Fruit fly (Drosophila melanogaster): ENCODE measurements around the gene Iml1.

DNA sequence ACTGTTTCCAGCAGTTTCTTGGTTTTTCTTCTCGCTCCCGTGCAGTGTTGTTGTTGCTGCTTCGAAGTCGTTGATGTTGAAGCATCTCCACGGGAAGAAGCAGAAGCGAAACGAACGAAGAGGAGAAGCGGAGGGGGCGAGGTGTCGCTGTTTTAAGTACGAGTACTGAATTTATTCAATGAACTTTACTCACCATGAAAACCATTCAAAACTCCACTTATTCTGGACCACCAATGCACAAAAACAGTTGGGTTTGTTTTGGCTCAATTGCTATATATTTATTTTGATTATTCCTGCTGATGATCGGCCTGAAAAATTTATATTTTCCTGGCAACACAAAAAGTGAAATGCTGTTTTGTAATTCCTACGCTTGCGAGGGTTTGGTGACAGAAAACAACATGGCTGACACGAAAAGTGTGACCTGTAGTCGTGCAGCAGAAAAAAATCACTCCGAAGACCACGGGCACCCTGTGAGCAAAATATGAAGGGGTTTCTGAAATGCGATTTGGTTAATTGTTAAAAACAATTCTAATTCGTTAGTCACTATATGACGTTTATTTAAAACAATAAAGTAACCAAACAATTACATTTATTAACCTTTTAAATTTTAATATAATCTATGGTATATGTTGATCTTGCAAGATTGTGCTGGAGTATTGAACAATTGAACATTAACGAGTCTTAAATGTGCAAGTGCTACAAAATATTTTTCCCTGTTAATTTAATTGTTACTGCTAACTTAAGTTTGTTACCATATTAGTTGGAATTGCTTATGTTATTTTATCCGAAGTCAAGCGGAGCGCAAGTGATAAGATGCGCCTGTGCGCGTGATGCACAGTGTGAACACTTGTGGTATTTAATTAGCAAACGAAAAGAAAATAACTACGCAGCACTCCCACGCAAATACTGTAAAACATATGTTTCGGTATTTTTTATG is 34.7 kb upstream of the Iml1 start, which contains the start of gene CG7879:
- TF ChIP-seq CTCF (optimal IDR thresholded peaks at IDR 0.05), result no peak
- TF ChIP-seq CG8478 (optimal IDR thresholded peaks at IDR 0.05), result no peak

Data from S2 (cell line).